Fruit fly (Drosophila melanogaster): ENCODE results near the gene MTA1-like.

DNA sequence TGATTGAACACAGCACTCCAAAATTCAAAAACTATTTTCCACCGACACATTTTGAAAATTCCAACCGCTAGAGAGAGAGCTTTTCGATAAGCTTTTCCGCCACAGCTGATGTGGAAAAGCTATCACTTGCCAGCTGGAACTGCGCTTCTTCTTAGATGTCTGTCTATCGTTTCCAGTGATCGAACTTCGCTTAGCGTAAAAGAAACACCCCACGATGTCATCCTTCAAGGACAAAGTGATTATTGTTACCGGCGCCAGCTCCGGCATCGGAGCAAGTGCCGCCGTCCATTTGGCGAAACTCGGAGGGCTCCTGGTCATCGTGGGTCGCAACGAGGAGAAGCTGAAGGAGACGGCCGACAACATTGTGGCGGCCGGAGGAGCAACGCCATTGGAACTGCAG is 16.4 kb downstream of the MTA1-like start, which contains the start of gene CG31549:
- TF ChIP-seq Hr78 (GFP tag; optimal IDR thresholded peaks at IDR 0.05): no peak
- TF ChIP-seq CG9705 (GFP tag; optimal IDR thresholded peaks at IDR 0.05): no peak
- TF ChIP-seq pan (optimal IDR thresholded peaks at IDR 0.05): no peak
- no peak for TF ChIP-seq psq (GFP tag; optimal IDR thresholded peaks at IDR 0.05)
- TF ChIP-seq HLH106 (tag; optimal IDR thresholded peaks at IDR 0.05): no peak
- TF ChIP-seq lola (GFP tag; optimal IDR thresholded peaks at IDR 0.05): no peak
- TF ChIP-seq woc (GFP tag; optimal IDR thresholded peaks at IDR 0.05): no peak
